Worm (Caenorhabditis elegans) whole organism, mixed stage, embryonic: ENCODE data around the gene F35C5.1.

Experiments used
- ceh-43 ChIP-seq: fragments of 200-800 bp; sonication (Bioruptor generic); optimal IDR thresholded peaks from 2 replicates; lab custom pipeline; 2018; ENCODE audit warnings: mild to moderate bottlenecking, missing genetic modification characterization, moderate library complexity, missing compliant biosample characterization
- ces-1 ChIP-seq: fragments of 150-350 bp; optimal IDR thresholded peaks from 2 replicates; lab custom pipeline; 2014; ENCODE audit warnings: missing biosample characterization, missing genetic modification reagents, missing genetic modification characterization
- lsy-2 ChIP-seq: fragments of 150-350 bp; optimal IDR thresholded peaks from 2 replicates; lab custom pipeline; 2014; ENCODE audit warnings: missing biosample characterization, missing genetic modification characterization
- nhr-76 ChIP-seq: sonication (generic microtip); optimal IDR thresholded peaks from 2 replicates; lab custom pipeline; 2017; ENCODE audit warnings: missing biosample characterization, missing genetic modification characterization
- snpc-4 ChIP-seq: fragments of 150-350 bp; optimal IDR thresholded peaks from 2 replicates; lab custom pipeline; 2014; ENCODE audit warnings: missing biosample characterization, missing genetic modification characterization
- tbx-8 ChIP-seq: fragments of 200-800 bp; sonication (Bioruptor generic); optimal IDR thresholded peaks from 2 replicates; lab custom pipeline; 2018; ENCODE audit warnings: mild to moderate bottlenecking, missing genetic modification characterization, moderate library complexity, missing compliant biosample characterization

- TF ChIP-seq nhr-76 (tag; lab: Kevin White, UChicago), result no peak
- no peak for TF ChIP-seq tbx-8 (GFP tag; lab: Kevin White, UChicago)
- TF ChIP-seq snpc-4 (tag; lab: Kevin White, UChicago), result no peak
- TF ChIP-seq ces-1 (GFP tag; lab: Kevin White, UChicago), result no peak
- no peak for TF ChIP-seq lsy-2 (tag; lab: Kevin White, UChicago)
- TF ChIP-seq ceh-43 (GFP tag; lab: Kevin White, UChicago), result no peak
Observed at ce11 chrII:12878697-12879096, 1.9 kb upstream of the F35C5.1 start.
